Worm (Caenorhabditis elegans) whole organism, L1 larva: Measurements from ENCODE around the gene srh-265.
A peak's percentile ranks its signal among the peaks of the same experiment; 100 is the strongest.

Experiments
- C04F5.9 ChIP-seq: sonication (generic microtip); optimal IDR thresholded peaks from 2 replicates; lab custom pipeline; 2016; ENCODE audit warnings: missing genetic modification characterization, missing compliant biosample characterization
- C16A3.4 ChIP-seq: fragments of 150-350 bp; optimal IDR thresholded peaks from 2 replicates; lab custom pipeline; 2014; ENCODE audit warnings: missing biosample characterization, missing genetic modification characterization
- aha-1 ChIP-seq: fragments of 150-350 bp; optimal IDR thresholded peaks from 2 replicates; lab custom pipeline; 2014; ENCODE audit warnings: missing biosample characterization, missing genetic modification characterization
- ama-1 ChIP-seq: fragments of 150-350 bp; optimal IDR thresholded peaks from 2 replicates; lab custom pipeline; 2014
- blmp-1 ChIP-seq: fragments of 150-350 bp; optimal IDR thresholded peaks from 2 replicates; lab custom pipeline; 2014; ENCODE audit warnings: missing biosample characterization, missing genetic modification characterization
- ceh-63 ChIP-seq: fragments of 200-800 bp; sonication (Bioruptor generic); optimal IDR thresholded peaks from 2 replicates; lab custom pipeline; 2018; ENCODE audit warnings: mild to moderate bottlenecking, missing genetic modification characterization, missing compliant biosample characterization
- dpl-1 ChIP-seq, 3 experiments: fragments of 150-350 bp in 2 of 3; sonication (generic microtip) in 1 of 3; optimal IDR thresholded peaks; 2 replicates each; lab custom pipeline; 2014 to 2017; ENCODE audit warnings: missing biosample characterization in 3 of 3, missing genetic modification characterization in 3 of 3, missing genetic modification reagents in 3 of 3
- efl-3 ChIP-seq: fragments of 200-800 bp; sonication (Bioruptor generic); optimal IDR thresholded peaks from 2 replicates; lab custom pipeline; 2018; ENCODE audit warnings: mild to moderate bottlenecking, missing genetic modification characterization, missing compliant biosample characterization
- fkh-4 ChIP-seq: sonication (generic microtip); optimal IDR thresholded peaks from 2 replicates; lab custom pipeline; 2016; ENCODE audit warnings: missing compliant biosample characterization, missing genetic modification characterization, borderline replicate concordance
- fkh-8 ChIP-seq: sonication (generic microtip); optimal IDR thresholded peaks from 2 replicates; lab custom pipeline; 2016; ENCODE audit warnings: mild to moderate bottlenecking, missing genetic modification characterization, missing compliant biosample characterization
- isw-1 ChIP-seq: fragments of 200-800 bp; sonication (Bioruptor generic); IDR thresholded peaks from 2 replicates; pipeline ENCODE4 v1.3.6; 2022; ENCODE audit warnings: missing genetic modification characterization, missing compliant biosample characterization
- lin-13 ChIP-seq: fragments of 150-350 bp; optimal IDR thresholded peaks from 2 replicates; lab custom pipeline; 2014; ENCODE audit warnings: missing biosample characterization, missing genetic modification reagents, missing genetic modification characterization
- lin-15B ChIP-seq: fragments of 150-350 bp; sonication (generic microtip); optimal IDR thresholded peaks from 3 replicates; lab custom pipeline; 2014; ENCODE audit warnings: missing biosample characterization, missing genetic modification characterization
- nhr-11 ChIP-seq: fragments of 150-350 bp; optimal IDR thresholded peaks from 2 replicates; lab custom pipeline; 2014; ENCODE audit warnings: missing biosample characterization, missing genetic modification characterization
- nhr-12 ChIP-seq: sonication (generic microtip); optimal IDR thresholded peaks from 2 replicates; lab custom pipeline; 2017; ENCODE audit warnings: missing biosample characterization, missing genetic modification characterization
- nhr-47 ChIP-seq: sonication (generic microtip); optimal IDR thresholded peaks from 2 replicates; lab custom pipeline; 2016; ENCODE audit warnings: mild to moderate bottlenecking, missing genetic modification characterization, moderate library complexity, missing compliant biosample characterization
- nhr-84 ChIP-seq: sonication (generic microtip); optimal IDR thresholded peaks from 2 replicates; lab custom pipeline; 2017; ENCODE audit warnings: missing biosample characterization, missing genetic modification characterization
- nhr-85 ChIP-seq: sonication (generic microtip); peaks from one replicate; lab custom pipeline; 2016; ENCODE audit warnings: missing genetic modification characterization, inconsistent platforms, missing compliant biosample characterization
- nhr-90 ChIP-seq: sonication (generic microtip); optimal IDR thresholded peaks from 2 replicates; lab custom pipeline; 2016; ENCODE audit warnings: mild to moderate bottlenecking, missing genetic modification characterization, missing compliant biosample characterization; ENCODE audit not compliant: poor library complexity
- pqm-1 ChIP-seq: sonication (generic microtip); optimal IDR thresholded peaks from 3 replicates; lab custom pipeline; 2017; ENCODE audit warnings: missing biosample characterization, missing genetic modification characterization
- sup-37 ChIP-seq: fragments of 200-800 bp; sonication (Bioruptor generic); optimal IDR thresholded peaks from 2 replicates; lab custom pipeline; 2018; ENCODE audit warnings: mild to moderate bottlenecking, missing genetic modification characterization, missing compliant biosample characterization
- tlp-1 ChIP-seq: fragments of 150-350 bp; optimal IDR thresholded peaks from 2 replicates; lab custom pipeline; 2014; ENCODE audit warnings: missing biosample characterization, missing genetic modification characterization
- unc-62 ChIP-seq: fragments of 150-350 bp; optimal IDR thresholded peaks from 2 replicates; lab custom pipeline; 2014; ENCODE audit warnings: missing biosample characterization, missing genetic modification reagents, missing genetic modification characterization
- zip-4 ChIP-seq: fragments of 200-800 bp; sonication (Bioruptor generic); optimal IDR thresholded peaks from 2 replicates; lab custom pipeline; 2018; ENCODE audit warnings: mild to moderate bottlenecking, missing genetic modification characterization, moderate library complexity, missing compliant biosample characterization

srh-265 gene

ce11 chrV:15465032-15465727 lies 49.1 kb downstream of the srh-265 start, which contains the start of gene pqn-71 (continued):
- TF ChIP-seq aha-1 (tag; lab: Kevin White, UChicago) (no peak), sup-37 (peak; percentile 41), nhr-84 (tag; lab: Kevin White, UChicago) (no peak), pqm-1 (tag; lab: Kevin White, UChicago) (no peak), C04F5.9 (peak; percentile 37), C16A3.4 (tag; lab: Kevin White, UChicago) (peak; percentile 72), ama-1 (lab: Kevin White, UChicago) (no peak), unc-62 (GFP tag; lab: Kevin White, UChicago) (no peak), nhr-11 (tag; lab: Kevin White, UChicago) (no peak), lin-13 (peak; percentile 54), ceh-63 (no peak), lin-15B (tag; lab: Kevin White, UChicago) (no peak), efl-3 (GFP tag; lab: Kevin White, UChicago) (peak; percentile 22), dpl-1 (GFP tag; optimal IDR thresholded peaks at IDR 0.05; lab: Kevin White, UChicago) (peak; percentile 39 to 58 (median 48)), nhr-47 (peak; percentile 91)

ce11 chrV:15466017-15466416 lies 50.0 kb downstream of the srh-265 start:
- TF ChIP-seq isw-1 (GFP tag; lab: Robert Waterston, UW) (no peak), nhr-85 (peak; percentile 44), blmp-1 (tag; lab: Kevin White, UChicago) (no peak), nhr-90 (tag; lab: Kevin White, UChicago) (no peak), zip-4 (GFP tag; lab: Kevin White, UChicago) (no peak)

ce11 chrV:15466719-15467118 lies 50.7 kb downstream of the srh-265 start:
- TF ChIP-seq tlp-1 = no peak
- no peak for TF ChIP-seq fkh-8 (tag; lab: Kevin White, UChicago)
- no peak for TF ChIP-seq efl-3 (GFP tag; lab: Kevin White, UChicago)
- TF ChIP-seq fkh-4 (tag; lab: Kevin White, UChicago) = no peak
- TF ChIP-seq nhr-11 (tag; lab: Kevin White, UChicago) = no peak
- no peak for TF ChIP-seq nhr-12 (tag; lab: Kevin White, UChicago)
- TF ChIP-seq, all 84 proteins: peak for 0
